Worm (Caenorhabditis elegans) whole organism, late embryonic: ENCODE data around the gene hmg-1.2.

Experiments used
- ama-1 ChIP-seq: fragments of 150-350 bp; optimal IDR thresholded peaks from 2 replicates; lab custom pipeline; 2014
- ceh-45 ChIP-seq: fragments of 200-800 bp; sonication (Bioruptor generic); IDR thresholded peaks from 2 replicates; pipeline ENCODE4 v1.3.6; 2022; ENCODE audit warnings: missing genetic modification reagents, missing genetic modification characterization, missing compliant biosample characterization
- ets-4 ChIP-seq: sonication (generic microtip); optimal IDR thresholded peaks from 2 replicates; lab custom pipeline; 2016; ENCODE audit warnings: missing genetic modification characterization, missing compliant biosample characterization
- fkh-10 ChIP-seq: fragments of 150-350 bp; optimal IDR thresholded peaks from 2 replicates; lab custom pipeline; 2014; ENCODE audit warnings: missing biosample characterization, missing genetic modification reagents, missing genetic modification characterization
- gmeb-2 ChIP-seq: sonication (generic microtip); optimal IDR thresholded peaks from 2 replicates; lab custom pipeline; 2016; ENCODE audit warnings: missing genetic modification characterization, inconsistent platforms, missing compliant biosample characterization
- hlh-6 ChIP-seq: sonication (generic microtip); optimal IDR thresholded peaks from 2 replicates; lab custom pipeline; 2016; ENCODE audit warnings: missing genotype, missing genetic modification characterization, missing compliant biosample characterization
- lin-11 ChIP-seq: fragments of 200-800 bp; sonication (Bioruptor generic); optimal IDR thresholded peaks from 2 replicates; lab custom pipeline; 2018; ENCODE audit warnings: mild to moderate bottlenecking, missing genetic modification characterization, missing compliant biosample characterization
- nhr-232 ChIP-seq: sonication (generic microtip); optimal IDR thresholded peaks from 2 replicates; lab custom pipeline; 2016; ENCODE audit warnings: missing genetic modification characterization, missing compliant biosample characterization
- odd-2 ChIP-seq: sonication (generic microtip); optimal IDR thresholded peaks from 2 replicates; lab custom pipeline; 2017; ENCODE audit warnings: antibody characterized with exemption, mild to moderate bottlenecking, missing genetic modification characterization, missing compliant biosample characterization
- pax-1 ChIP-seq: fragments of 150-350 bp; optimal IDR thresholded peaks from 2 replicates; lab custom pipeline; 2014; ENCODE audit warnings: missing biosample characterization, missing genetic modification characterization
- pqm-1 ChIP-seq: sonication (generic microtip); optimal IDR thresholded peaks from 2 replicates; lab custom pipeline; 2016; ENCODE audit warnings: missing genetic modification characterization, missing compliant biosample characterization
- sox-4 ChIP-seq: sonication (generic microtip); optimal IDR thresholded peaks from 2 replicates; lab custom pipeline; 2017; ENCODE audit warnings: mild to moderate bottlenecking, missing genetic modification characterization, inconsistent platforms, missing compliant biosample characterization
- syd-9 ChIP-seq: sonication (generic microtip); optimal IDR thresholded peaks from 2 replicates; lab custom pipeline; 2016; ENCODE audit warnings: mild to moderate bottlenecking, missing genetic modification characterization, moderate library complexity, missing compliant biosample characterization

ce11 chrIII:6256675-6257074 lies 23.5 kb upstream of the hmg-1.2 start, which contains the start of gene srg-9:
- TF ChIP-seq nhr-232 (tag; lab: Kevin White, UChicago) (no peak), gmeb-2 (no peak), lin-11 (no peak), pqm-1 (no peak), ama-1 (lab: Kevin White, UChicago) (no peak), hlh-6 (no peak), ceh-45 (GFP tag; lab: Robert Waterston, UW) (no peak), sox-4 (tag; lab: Kevin White, UChicago) (no peak), ets-4 (no peak), pax-1 (tag; lab: Kevin White, UChicago) (no peak), odd-2 (tag; lab: Kevin White, UChicago) (no peak), fkh-10 (GFP tag; lab: Kevin White, UChicago) (no peak), syd-9 (no peak)
